Fruit fly (Drosophila melanogaster): Measurements from ENCODE around the gene P5cr.
A peak's percentile ranks its signal among the peaks of the same experiment; 100 is the strongest.

Gene P5cr

dm6 chr3R:19075135-19075534 lies 46.4 kb downstream of the P5cr start:
- TF ChIP-seq CG18011 (GFP tag; optimal IDR thresholded peaks at IDR 0.05) (no peak), sr (GFP tag; IDR thresholded peaks at IDR 0.05) (no peak), Xbp1 (GFP tag; optimal IDR thresholded peaks at IDR 0.05) (no peak), CG6272 (GFP tag; IDR thresholded peaks at IDR 0.05) (no peak), Trl (optimal IDR thresholded peaks at IDR 0.05) (no peak), Trl (GFP tag; optimal IDR thresholded peaks at IDR 0.05) (no peak), phol (tag; optimal IDR thresholded peaks at IDR 0.05) (peak; percentile 9), Nf-YA (GFP tag; IDR thresholded peaks at IDR 0.05) (no peak), Antp (GFP tag; optimal IDR thresholded peaks at IDR 0.05) (no peak), HLH4C (GFP tag; IDR thresholded peaks at IDR 0.05; ENCODE audit: partially characterized antibody) (no peak), esg (GFP tag; conservative IDR thresholded peaks at IDR 0.05) (no peak), slp2 (GFP tag; optimal IDR thresholded peaks at IDR 0.05) (no peak), danr (GFP tag; IDR thresholded peaks at IDR 0.05) (no peak), stc (GFP tag; IDR thresholded peaks at IDR 0.05) (no peak), otp (GFP tag; IDR thresholded peaks at IDR 0.05) (no peak), CG13287 (GFP tag; IDR thresholded peaks at IDR 0.05; ENCODE audit: partially characterized antibody) (no peak), Med (GFP tag) (peak; percentile 39), D19A (tag; optimal IDR thresholded peaks at IDR 0.05) (no peak), Dfd (GFP tag; optimal IDR thresholded peaks at IDR 0.05) (no peak), pho (GFP tag; optimal IDR thresholded peaks at IDR 0.05) (no peak), CG10979 (tag; optimal IDR thresholded peaks at IDR 0.05) (peak; percentile 8), B-H2 (GFP tag; optimal IDR thresholded peaks at IDR 0.05) (no peak), CG18262 (tag; optimal IDR thresholded peaks at IDR 0.05) (peak; percentile 14), insv (GFP tag; optimal IDR thresholded peaks at IDR 0.05) (no peak), croc (GFP tag; conservative IDR thresholded peaks at IDR 0.05) (no peak), NFAT (GFP tag; IDR thresholded peaks at IDR 0.05) (no peak), kay (GFP tag; optimal IDR thresholded peaks at IDR 0.05) (no peak), CG8765 (GFP tag; IDR thresholded peaks at IDR 0.05) (no peak), Drgx (GFP tag; IDR thresholded peaks at IDR 0.05) (peak; percentile 67), ind (GFP tag; optimal IDR thresholded peaks at IDR 0.05) (no peak), CG7928 (GFP tag; optimal IDR thresholded peaks at IDR 0.05) (no peak), bab2 (GFP tag; optimal IDR thresholded peaks at IDR 0.05) (no peak), dmrt11E (tag; optimal IDR thresholded peaks at IDR 0.05) (peak; percentile 25), CG4820 (GFP tag; optimal IDR thresholded peaks at IDR 0.05) (no peak), CG6654 (GFP tag; optimal IDR thresholded peaks at IDR 0.05) (no peak), pb (GFP tag; optimal IDR thresholded peaks at IDR 0.05) (no peak), CG12744 (GFP tag; optimal IDR thresholded peaks at IDR 0.05) (no peak), BtbVII (GFP tag; optimal IDR thresholded peaks at IDR 0.05) (no peak), grn (GFP tag; optimal IDR thresholded peaks at IDR 0.05) (no peak), tup (GFP tag; optimal IDR thresholded peaks at IDR 0.05) (no peak), gcm (GFP tag; optimal IDR thresholded peaks at IDR 0.05) (peak; percentile 30), Doc3 (GFP tag; IDR thresholded peaks at IDR 0.05; ENCODE audit: partially characterized antibody) (no peak), Ets65A (GFP tag) (peak; percentile 80), Vsx1 (GFP tag; optimal IDR thresholded peaks at IDR 0.05) (no peak), ftz-f1 (GFP tag; optimal IDR thresholded peaks at IDR 0.05) (no peak), ken (GFP tag; IDR thresholded peaks at IDR 0.05) (no peak), bsh (GFP tag; optimal IDR thresholded peaks at IDR 0.05) (peak in 1 of 2 experiments; percentile 22), seq (GFP tag; IDR thresholded peaks at IDR 0.05) (no peak), sens (GFP tag) (peak; percentile 74), nmo (GFP tag; optimal IDR thresholded peaks at IDR 0.05) (peak; percentile 3), gem (tag; optimal IDR thresholded peaks at IDR 0.05) (peak; percentile 2), tin (GFP tag; optimal IDR thresholded peaks at IDR 0.05) (no peak), jing (GFP tag; optimal IDR thresholded peaks at IDR 0.05) (no peak)
